Fruit fly (Drosophila melanogaster): ENCODE data around the gene pins.

DNA sequence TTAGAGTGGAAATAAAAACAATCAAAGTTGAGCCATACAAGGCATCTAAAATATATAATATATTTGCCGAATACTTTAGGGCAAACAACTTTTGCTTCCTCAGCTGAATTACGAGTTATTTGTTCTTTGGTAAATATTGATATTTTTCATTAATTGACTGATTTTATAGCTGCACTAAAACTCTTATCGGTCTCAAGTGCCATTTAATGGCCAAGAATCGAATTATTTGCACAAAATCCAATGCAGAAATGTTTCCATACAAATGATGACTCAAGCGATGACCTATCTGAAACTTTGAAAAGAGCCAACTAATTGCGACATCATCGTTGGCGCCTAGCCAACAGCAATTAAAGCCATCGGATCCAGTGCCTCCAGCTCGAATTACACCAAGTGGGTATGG is 29.3 kb upstream of the pins start:
- TF ChIP-seq CrebA (GFP tag; optimal IDR thresholded peaks at IDR 0.05; ENCODE audit: borderline replicate concordance) (no peak), CG32264 (GFP tag; optimal IDR thresholded peaks at IDR 0.05) (no peak), sv (GFP tag; optimal IDR thresholded peaks at IDR 0.05) (no peak), dsf (GFP tag; optimal IDR thresholded peaks at IDR 0.05; ENCODE audit: borderline replicate concordance) (no peak)
